Worm (Caenorhabditis elegans) whole organism, L4/young adult: ENCODE data around the gene ints-2.

Source experiments
- W03F9.2 ChIP-seq: fragments of 150-350 bp; optimal IDR thresholded peaks from 2 replicates; lab custom pipeline; 2014; ENCODE audit warnings: missing biosample characterization, missing genetic modification characterization
- him-1 ChIP-seq: sonication (generic microtip); optimal IDR thresholded peaks from 2 replicates; lab custom pipeline; 2016; ENCODE audit warnings: missing genotype, missing genetic modification reagents, missing genetic modification characterization, missing compliant biosample characterization

DNA sequence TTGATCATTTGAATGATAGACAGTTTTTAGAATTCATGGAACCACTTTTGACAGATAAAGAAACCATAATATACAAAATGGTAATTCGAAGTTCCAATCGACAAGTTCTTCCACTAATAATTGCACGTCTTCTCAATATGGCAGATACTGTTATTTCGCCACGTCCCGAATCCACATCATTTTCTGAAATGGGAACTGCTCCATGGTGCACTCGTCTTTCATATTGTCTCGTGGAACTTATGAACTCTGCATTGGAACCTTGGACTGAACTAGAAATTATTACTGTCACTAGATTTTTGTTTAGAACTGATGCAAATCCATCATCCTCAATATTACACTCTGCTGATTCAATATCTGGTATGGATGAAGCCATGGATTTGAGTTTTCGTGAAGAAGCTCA lies 1.6 kb downstream of the ints-2 start:
- no peak for TF ChIP-seq him-1 (tag; lab: Kevin White, UChicago)
- no peak for TF ChIP-seq W03F9.2
